Worm (Caenorhabditis elegans) whole organism, L4 larva: Measurements from ENCODE around the gene ztf-16.

ENCODE experiments used
- F37D6.2 ChIP-seq: sonication (generic microtip); optimal IDR thresholded peaks from 2 replicates; lab custom pipeline; 2016; ENCODE audit warnings: mild to moderate bottlenecking, missing genetic modification characterization, missing compliant biosample characterization
- F44E2.7 ChIP-seq: fragments of 200-800 bp; sonication (Bioruptor generic); IDR thresholded peaks from 2 replicates; pipeline ENCODE4 v2.1.2; 2022; ENCODE audit warnings: missing genetic modification characterization, missing compliant biosample characterization
- F49E8.2 ChIP-seq: sonication (generic microtip); optimal IDR thresholded peaks from 2 replicates; lab custom pipeline; 2016; ENCODE audit warnings: missing compliant biosample characterization, mild to moderate bottlenecking, missing genetic modification characterization, borderline replicate concordance
- Y5F2A.4 ChIP-seq: fragments of 200-800 bp; sonication (Bioruptor generic); optimal IDR thresholded peaks from 2 replicates; lab custom pipeline; 2018; ENCODE audit warnings: mild to moderate bottlenecking, missing genetic modification characterization, missing compliant biosample characterization
- Y75B8A.6 ChIP-seq: fragments of 200-800 bp; sonication (Bioruptor generic); IDR thresholded peaks from 2 replicates; pipeline ENCODE4 v1.3.6; 2022; ENCODE audit warnings: missing genetic modification reagents, missing genetic modification characterization, missing compliant biosample characterization
- aha-1 ChIP-seq: fragments of 150-350 bp; peaks from one replicate; lab custom pipeline; 2014; ENCODE audit warnings: missing biosample characterization, missing genetic modification characterization
- attf-4 ChIP-seq: sonication (generic microtip); optimal IDR thresholded peaks from 3 replicates; lab custom pipeline; 2017; ENCODE audit warnings: missing biosample characterization, missing genetic modification characterization
- ceh-20 ChIP-seq: fragments of 200-800 bp; sonication (Bioruptor generic); IDR thresholded peaks from 2 replicates; pipeline ENCODE4 v1.3.6; 2022; ENCODE audit warnings: missing genetic modification reagents, missing genetic modification characterization, missing compliant biosample characterization
- ceh-44 ChIP-seq: fragments of 200-800 bp; sonication (Bioruptor generic); IDR thresholded peaks from 2 replicates; pipeline ENCODE4 v1.3.6; 2022; ENCODE audit warnings: missing genetic modification reagents, missing genetic modification characterization, missing compliant biosample characterization
- ceh-82 ChIP-seq: sonication (generic microtip); optimal IDR thresholded peaks from 2 replicates; lab custom pipeline; 2017; ENCODE audit warnings: missing biosample characterization, missing genetic modification characterization
- ces-1 ChIP-seq: fragments of 150-350 bp; sonication (generic microtip); optimal IDR thresholded peaks from 4 replicates; lab custom pipeline; 2014; ENCODE audit warnings: missing biosample characterization, missing genetic modification reagents, missing genetic modification characterization
- ctbp-1 ChIP-seq: fragments of 200-800 bp; sonication (Bioruptor generic); IDR thresholded peaks from 2 replicates; pipeline ENCODE4 v1.3.6; 2022; ENCODE audit warnings: missing genetic modification reagents, missing genetic modification characterization, missing compliant biosample characterization
- daf-12 ChIP-seq: fragments of 150-350 bp; optimal IDR thresholded peaks from 2 replicates; lab custom pipeline; 2014; ENCODE audit warnings: missing biosample characterization, missing genetic modification reagents, missing genetic modification characterization
- daf-16 ChIP-seq, 3 experiments: sonication (generic microtip); optimal IDR thresholded peaks; 2 replicates each; lab custom pipeline; 2016 to 2017; ENCODE audit warnings: missing genetic modification characterization in 3 of 3, missing genetic modification reagents in 3 of 3, mild to moderate bottlenecking in 2 of 3, missing compliant biosample characterization in 2 of 3, missing biosample characterization in 1 of 3, moderate library complexity in 1 of 3
- dmd-6 ChIP-seq: fragments of 200-800 bp; sonication (Bioruptor generic); IDR thresholded peaks from 2 replicates; pipeline ENCODE4 v1.3.6; 2022; ENCODE audit warnings: missing genetic modification reagents, missing genetic modification characterization, missing compliant biosample characterization
- duxl-1 ChIP-seq: sonication (generic microtip); optimal IDR thresholded peaks from 2 replicates; lab custom pipeline; 2016; ENCODE audit warnings: mild to moderate bottlenecking, missing genetic modification characterization, moderate library complexity, missing compliant biosample characterization; ENCODE audit not compliant: poor library complexity
- fos-1 ChIP-seq: fragments of 150-350 bp; optimal IDR thresholded peaks from 2 replicates; lab custom pipeline; 2014; ENCODE audit warnings: missing biosample characterization, missing genetic modification characterization
- hlh-30 ChIP-seq: sonication (generic microtip); optimal IDR thresholded peaks from 2 replicates; lab custom pipeline; 2017; ENCODE audit warnings: antibody characterized with exemption, mild to moderate bottlenecking, missing genetic modification characterization, missing compliant biosample characterization; ENCODE audit not compliant: insufficient read depth
- lin-1 ChIP-seq: fragments of 200-800 bp; sonication (Bioruptor generic); IDR thresholded peaks from 2 replicates; pipeline ENCODE4 v1.3.6; 2022; ENCODE audit warnings: missing genetic modification reagents, missing genetic modification characterization, missing compliant biosample characterization
- lin-29 ChIP-seq: fragments of 200-800 bp; sonication (Bioruptor generic); IDR thresholded peaks from 2 replicates; pipeline ENCODE4 v1.3.6; 2022; ENCODE audit warnings: missing genetic modification reagents, missing genetic modification characterization, missing compliant biosample characterization
- lir-3 ChIP-seq: sonication (generic microtip); optimal IDR thresholded peaks from 2 replicates; lab custom pipeline; 2016; ENCODE audit warnings: mild to moderate bottlenecking, missing genetic modification characterization, missing compliant biosample characterization
- madf-9 ChIP-seq: fragments of 200-800 bp; sonication (Bioruptor generic); conservative IDR thresholded peaks from 2 replicates; pipeline ENCODE4 v1.3.6; 2022; ENCODE audit warnings: missing genetic modification reagents, missing genetic modification characterization, missing compliant biosample characterization
- mdl-1 ChIP-seq, 2 experiments: fragments of 150-350 bp in 1 of 2; sonication (generic microtip) in 1 of 2; optimal IDR thresholded peaks; 2 replicates each; lab custom pipeline; 2014 to 2017; ENCODE audit warnings: missing biosample characterization in 2 of 2, missing genetic modification characterization in 2 of 2
- nhr-102 ChIP-seq: sonication (generic microtip); optimal IDR thresholded peaks from 2 replicates; lab custom pipeline; 2016; ENCODE audit warnings: mild to moderate bottlenecking, missing genetic modification characterization, moderate library complexity, missing compliant biosample characterization
- nhr-28 ChIP-seq: fragments of 150-350 bp; optimal IDR thresholded peaks from 2 replicates; lab custom pipeline; 2014; ENCODE audit warnings: missing biosample characterization, missing genetic modification characterization
- nhr-42 ChIP-seq: fragments of 200-800 bp; sonication (Bioruptor generic); IDR thresholded peaks from 2 replicates; pipeline ENCODE4 v1.3.6; 2022; ENCODE audit warnings: missing genetic modification characterization, missing compliant biosample characterization
- nhr-6 ChIP-seq: fragments of 150-350 bp; optimal IDR thresholded peaks from 2 replicates; lab custom pipeline; 2014; ENCODE audit warnings: missing biosample characterization, missing genetic modification characterization
- nhr-76 ChIP-seq: fragments of 150-350 bp; optimal IDR thresholded peaks from 2 replicates; lab custom pipeline; 2014; ENCODE audit warnings: missing biosample characterization, missing genetic modification characterization
- nhr-77 ChIP-seq: fragments of 150-350 bp; optimal IDR thresholded peaks from 2 replicates; lab custom pipeline; 2014; ENCODE audit warnings: missing biosample characterization, missing genetic modification characterization
- php-3 ChIP-seq: fragments of 200-800 bp; sonication (Bioruptor generic); IDR thresholded peaks from 2 replicates; pipeline ENCODE4 v1.3.6; 2022; ENCODE audit warnings: missing genetic modification reagents, missing genetic modification characterization, missing compliant biosample characterization
- rbr-2 ChIP-seq: sonication (generic microtip); optimal IDR thresholded peaks from 2 replicates; lab custom pipeline; 2016; ENCODE audit warnings: missing genotype, missing genetic modification characterization, missing compliant biosample characterization
- sdz-12 ChIP-seq: fragments of 200-800 bp; sonication (Bioruptor generic); optimal IDR thresholded peaks from 2 replicates; lab custom pipeline; 2018; ENCODE audit warnings: mild to moderate bottlenecking, missing genetic modification characterization, missing compliant biosample characterization
- set-16 ChIP-seq: fragments of 200-800 bp; sonication (Bioruptor generic); IDR thresholded peaks from 2 replicates; pipeline ENCODE4 v1.3.6; 2022; ENCODE audit warnings: missing genetic modification reagents, missing genetic modification characterization, missing compliant biosample characterization
- snpc-4 ChIP-seq: fragments of 150-350 bp; optimal IDR thresholded peaks from 2 replicates; lab custom pipeline; 2014; ENCODE audit warnings: missing biosample characterization, missing genetic modification characterization
- tag-97 ChIP-seq: fragments of 200-800 bp; sonication (Bioruptor generic); IDR thresholded peaks from 2 replicates; pipeline ENCODE4 v1.3.6; 2022; ENCODE audit warnings: missing genetic modification characterization, missing compliant biosample characterization
- tra-1 ChIP-seq: fragments of 200-800 bp; sonication (Bioruptor generic); IDR thresholded peaks from 2 replicates; pipeline ENCODE4 v1.3.6; 2022; ENCODE audit warnings: missing genetic modification reagents, missing genetic modification characterization, missing compliant biosample characterization
- unc-62 ChIP-seq, 3 experiments: fragments of 150-350 bp in 1 of 3; sonication (generic microtip); optimal IDR thresholded peaks in 2 of 3; peaks in 1 of 3; 1 replicate in 1 of 3; 2 replicates in 2 of 3; lab custom pipeline; 2014 to 2017; ENCODE audit warnings: missing biosample characterization in 3 of 3, missing genetic modification characterization in 3 of 3, missing genetic modification reagents in 3 of 3, missing genotype in 1 of 3
- vab-7 ChIP-seq: fragments of 200-800 bp; sonication (Bioruptor generic); IDR thresholded peaks from 2 replicates; pipeline ENCODE4 v1.3.6; 2022; ENCODE audit warnings: missing genetic modification reagents, missing genetic modification characterization, missing compliant biosample characterization
- zag-1 ChIP-seq: fragments of 150-350 bp; optimal IDR thresholded peaks from 2 replicates; lab custom pipeline; 2014; ENCODE audit warnings: missing biosample characterization, missing genetic modification characterization
- zfp-2 ChIP-seq: sonication (generic microtip); optimal IDR thresholded peaks from 2 replicates; lab custom pipeline; 2016; ENCODE audit warnings: mild to moderate bottlenecking, missing genetic modification characterization, missing compliant biosample characterization
- zip-11 ChIP-seq: fragments of 200-800 bp; sonication (Bioruptor generic); IDR thresholded peaks from 2 replicates; pipeline ENCODE4 v1.3.6; 2022; ENCODE audit warnings: missing genetic modification characterization, missing compliant biosample characterization
- zip-2 ChIP-seq: fragments of 150-350 bp; optimal IDR thresholded peaks from 2 replicates; lab custom pipeline; 2014; ENCODE audit warnings: missing biosample characterization, missing genetic modification characterization

Gene ztf-16

ce11 chrX:4853060-4853459 lies 41.7 kb upstream of the ztf-16 start, which contains the start of gene F39C12.1 (continued):
- TF ChIP-seq madf-9 (no peak), nhr-28 (peak; percentile 82), ceh-82 (tag; lab: Kevin White, UChicago) (no peak), nhr-6 (tag; lab: Kevin White, UChicago) (peak; percentile 11)
- TF ChIP-seq, all 104 proteins: peak for 12

- TF ChIP-seq aha-1 (peak; percentile 20), unc-62 (GFP tag; optimal IDR thresholded peaks at IDR 0.05 in 1 of 2; lab: Kevin White, UChicago) (peak in 1 of 2 experiments; percentile 92), unc-62 (tag; optimal IDR thresholded peaks at IDR 0.05; lab: Kevin White, UChicago) (no peak), ces-1 (GFP tag; lab: Kevin White, UChicago) (no peak)
Measured at ce11 chrX:4844765-4845164, 33.4 kb upstream of the ztf-16 start.

ce11 chrX:4842305-4842704 lies 31.0 kb upstream of the ztf-16 start:
- TF ChIP-seq set-16 (GFP tag; lab: Robert Waterston, UW) (peak; percentile 47), fos-1 (tag; lab: Kevin White, UChicago) (no peak), vab-7 (no peak), nhr-76 (tag; lab: Kevin White, UChicago) (no peak), nhr-6 (tag; lab: Kevin White, UChicago) (no peak), hlh-30 (tag; lab: Kevin White, UChicago) (no peak), Y75B8A.6 (GFP tag; lab: Robert Waterston, UW) (no peak), zag-1 (no peak)

- TF ChIP-seq unc-62 (GFP tag; optimal IDR thresholded peaks at IDR 0.05 in 1 of 2; lab: Kevin White, UChicago) (peak in 1 of 2 experiments; percentile 91), unc-62 (tag; optimal IDR thresholded peaks at IDR 0.05; lab: Kevin White, UChicago) (no peak), nhr-102 (tag; lab: Kevin White, UChicago) (no peak)
Measured at ce11 chrX:4840653-4841052, 29.3 kb upstream of the ztf-16 start.

ce11 chrX:4822262-4822661 lies 10.9 kb upstream of the ztf-16 start, which contains the start of gene R08E3.1:
Gene R08E3.1 (plus strand): TSS chrX:4822647.
- peak; percentile 48; the same call in 1 of the 2 replicates for TF ChIP-seq dmd-6 (GFP tag; lab: Robert Waterston, UW)
- peak; percentile 84 for TF ChIP-seq nhr-28
- TF ChIP-seq ceh-44 (GFP tag; lab: Robert Waterston, UW): no peak
- TF ChIP-seq tag-97 (GFP tag; lab: Robert Waterston, UW): no peak
- no peak for TF ChIP-seq fos-1 (tag; lab: Kevin White, UChicago)
- no peak for TF ChIP-seq madf-9
- TF ChIP-seq vab-7: no peak
- TF ChIP-seq attf-4: no peak
- TF ChIP-seq zfp-2 (tag; lab: Kevin White, UChicago): no peak
- TF ChIP-seq rbr-2 (tag; lab: Kevin White, UChicago): no peak
- TF ChIP-seq lin-29: no peak
- TF ChIP-seq nhr-42 (GFP tag; lab: Robert Waterston, UW): no peak
- TF ChIP-seq tra-1 (GFP tag; lab: Robert Waterston, UW): no peak
- TF ChIP-seq duxl-1 (tag; lab: Kevin White, UChicago): no peak
- TF ChIP-seq lin-1: no peak
- no peak for TF ChIP-seq ctbp-1 (GFP tag; lab: Robert Waterston, UW)
- TF ChIP-seq php-3 (GFP tag; lab: Robert Waterston, UW): peak; percentile 81
- peak; percentile 7 for TF ChIP-seq nhr-77
- TF ChIP-seq daf-12 (tag; lab: Kevin White, UChicago): no peak
- TF ChIP-seq Y5F2A.4 (GFP tag; lab: Kevin White, UChicago): no peak
- no peak for TF ChIP-seq zip-2 (tag; lab: Kevin White, UChicago)
- no peak for TF ChIP-seq snpc-4 (tag; lab: Kevin White, UChicago)
- no peak for TF ChIP-seq zip-11 (GFP tag; lab: Robert Waterston, UW)
- no peak for TF ChIP-seq lir-3 (tag; lab: Kevin White, UChicago)
- no peak for TF ChIP-seq set-16 (GFP tag; lab: Robert Waterston, UW)
- TF ChIP-seq ces-1 (GFP tag; lab: Kevin White, UChicago): no peak
- no peak for TF ChIP-seq mdl-1 (tag; optimal IDR thresholded peaks at IDR 0.05; lab: Kevin White, UChicago)
- no peak for TF ChIP-seq F37D6.2 (tag; lab: Kevin White, UChicago)
- no peak for TF ChIP-seq F49E8.2 (tag; lab: Kevin White, UChicago)
- TF ChIP-seq sdz-12 (GFP tag; lab: Kevin White, UChicago): no peak
- no peak for TF ChIP-seq F44E2.7
- TF ChIP-seq unc-62 (GFP tag; optimal IDR thresholded peaks at IDR 0.05 in 1 of 2; lab: Kevin White, UChicago): no peak
- TF ChIP-seq unc-62 (tag; optimal IDR thresholded peaks at IDR 0.05; lab: Kevin White, UChicago): no peak
- no peak for TF ChIP-seq daf-16 (GFP tag; optimal IDR thresholded peaks at IDR 0.05; lab: Kevin White, UChicago)
- TF ChIP-seq daf-16 (tag; optimal IDR thresholded peaks at IDR 0.05; lab: Kevin White, UChicago): peak; percentile 69
- no peak for TF ChIP-seq ceh-20 (GFP tag; lab: Robert Waterston, UW)
